2 worm cellular contexts compared by ENCODE assay signal in the genomic region with DNA sequence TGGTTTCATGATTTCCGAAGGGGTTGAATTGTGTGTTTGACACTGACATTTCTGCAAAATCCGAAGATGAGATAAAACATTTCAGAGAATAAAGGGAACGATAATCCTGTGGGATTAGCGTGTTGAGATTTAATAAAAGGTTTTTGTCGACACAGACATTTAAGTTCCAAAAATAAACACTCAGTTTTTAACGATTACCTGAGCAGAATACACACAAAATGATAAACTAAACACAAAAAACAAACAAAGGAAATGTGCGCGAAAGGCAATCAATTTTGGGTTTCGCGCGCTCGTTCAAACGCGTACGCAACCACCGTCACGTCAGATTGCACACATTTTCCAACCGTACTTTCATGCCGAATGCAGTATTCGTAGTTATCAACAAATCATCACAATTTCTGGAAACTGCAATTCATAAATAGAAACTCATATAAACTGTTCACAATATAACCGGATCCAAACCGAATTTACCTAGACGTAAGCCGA.
A peak's percentile ranks its signal among the peaks of the same experiment; 100 is the strongest.
TF ChIP-seq lines count a peak whose summit lies in the region.

A gene (minus strand): TSS at position 51 of the 486 bp plus-strand sequence.

TF ChIP-seq in whole organism, L1 larva, 84 proteins besides CTCF, POLR2A, EP300 and RAD21 (continued from another document):
- no peak for TF ChIP-seq efl-3 (GFP tag; optimal IDR thresholded peaks at IDR 0.05; lab: Kevin White, UChicago)
- TF ChIP-seq unc-98 (GFP tag; IDR thresholded peaks at IDR 0.05; lab: Robert Waterston, UW), result no peak
- TF ChIP-seq nhr-71 (tag; optimal IDR thresholded peaks at IDR 0.05; lab: Kevin White, UChicago), result no peak
- peak; percentile 4 for TF ChIP-seq unc-130 (tag; optimal IDR thresholded peaks at IDR 0.05; lab: Kevin White, UChicago)
- no peak for TF ChIP-seq grh-1 (GFP tag; IDR thresholded peaks at IDR 0.05; lab: Robert Waterston, UW)
- no peak for TF ChIP-seq pag-3 (tag; optimal IDR thresholded peaks at IDR 0.05; lab: Kevin White, UChicago; ENCODE audit: borderline replicate concordance, insufficient read depth)
- TF ChIP-seq nhr-76 (tag; optimal IDR thresholded peaks at IDR 0.05; lab: Kevin White, UChicago), result no peak
- no peak for TF ChIP-seq elt-3 (tag; optimal IDR thresholded peaks at IDR 0.05; lab: Kevin White, UChicago)
- no peak for TF ChIP-seq jun-1 (tag; optimal IDR thresholded peaks at IDR 0.05; lab: Kevin White, UChicago)
- no peak for TF ChIP-seq hlh-17 (GFP tag; optimal IDR thresholded peaks at IDR 0.05; lab: Kevin White, UChicago; ENCODE audit: borderline replicate concordance)
- no peak for TF ChIP-seq unc-86 (tag; optimal IDR thresholded peaks at IDR 0.05; lab: Kevin White, UChicago)
- no peak for TF ChIP-seq zip-4 (GFP tag; optimal IDR thresholded peaks at IDR 0.05; lab: Kevin White, UChicago)
- peak; percentile 52 for TF ChIP-seq skn-1 (tag; optimal IDR thresholded peaks at IDR 0.05; lab: Kevin White, UChicago)
- TF ChIP-seq zag-1 (tag; optimal IDR thresholded peaks at IDR 0.05; lab: Kevin White, UChicago), result no peak
- no peak for TF ChIP-seq unc-62 (GFP tag; optimal IDR thresholded peaks at IDR 0.05; lab: Kevin White, UChicago)
- TF ChIP-seq lin-35 (GFP tag; optimal IDR thresholded peaks at IDR 0.05; lab: Kevin White, UChicago), result peak; percentile 91 to 97
- peak; percentile 54 for TF ChIP-seq rnt-1 (tag; optimal IDR thresholded peaks at IDR 0.05; lab: Kevin White, UChicago)
- peak; percentile 56 for TF ChIP-seq nhr-47 (tag; optimal IDR thresholded peaks at IDR 0.05; lab: Kevin White, UChicago)
- no peak for TF ChIP-seq isw-1 (GFP tag; IDR thresholded peaks at IDR 0.05; lab: Robert Waterston, UW)
- TF ChIP-seq mep-1 (tag; optimal IDR thresholded peaks at IDR 0.05; lab: Kevin White, UChicago), result no peak
- TF ChIP-seq Y116A8C.19 (tag; optimal IDR thresholded peaks at IDR 0.05; lab: Kevin White, UChicago; ENCODE audit: borderline replicate concordance), result no peak
- no peak for TF ChIP-seq tlp-1 (tag; optimal IDR thresholded peaks at IDR 0.05; lab: Kevin White, UChicago)
- no peak for TF ChIP-seq lin-15B (tag; optimal IDR thresholded peaks at IDR 0.05; lab: Kevin White, UChicago)
- peak; percentile 57 to 95 for TF ChIP-seq lsy-2 (tag; optimal IDR thresholded peaks at IDR 0.05; lab: Kevin White, UChicago)
- no peak for TF ChIP-seq ceh-90 (tag; optimal IDR thresholded peaks at IDR 0.05; lab: Kevin White, UChicago)
- TF ChIP-seq nhr-77 (tag; optimal IDR thresholded peaks at IDR 0.05; lab: Kevin White, UChicago), result peak; percentile 41
- no peak for TF ChIP-seq C04F5.9 (tag; optimal IDR thresholded peaks at IDR 0.05; lab: Kevin White, UChicago)
- TF ChIP-seq dsc-1 (tag; optimal IDR thresholded peaks at IDR 0.05; lab: Kevin White, UChicago), result peak; percentile 22
- TF ChIP-seq nhr-20 (tag; optimal IDR thresholded peaks at IDR 0.05; lab: Kevin White, UChicago), result peak; percentile 44

TF ChIP-seq in whole organism, young adult, 124 proteins besides CTCF, POLR2A, EP300 and RAD21 (continued from another document):
- TF ChIP-seq C17E4.6 (GFP tag; IDR thresholded peaks at IDR 0.05; lab: Robert Waterston, UW) (peak; percentile 66; the same call in 1 of the 2 replicates), athp-1 (tag; optimal IDR thresholded peaks at IDR 0.05; lab: Kevin White, UChicago) (no peak), F22D6.2 (tag; optimal IDR thresholded peaks at IDR 0.05; lab: Kevin White, UChicago) (no peak), lag-1 (GFP tag; IDR thresholded peaks at IDR 0.05; lab: Robert Waterston, UW) (no peak), attf-3 (GFP tag; conservative IDR thresholded peaks at IDR 0.05; lab: Robert Waterston, UW) (no peak), nhr-120 (GFP tag; IDR thresholded peaks at IDR 0.05; lab: Robert Waterston, UW) (no peak), dox-1 (GFP tag; IDR thresholded peaks at IDR 0.05; lab: Robert Waterston, UW) (peak; percentile 84), Y53G8AR.9 (GFP tag; conservative IDR thresholded peaks at IDR 0.05; lab: Robert Waterston, UW) (0 out of 2 replicates have a peak, but pooled peaks have one; percentile 61), nfyb-1 (GFP tag; IDR thresholded peaks at IDR 0.05; lab: Robert Waterston, UW) (no peak), madf-6 (GFP tag; IDR thresholded peaks at IDR 0.05; lab: Robert Waterston, UW) (peak; percentile 92), F33H1.4 (GFP tag; IDR thresholded peaks at IDR 0.05; lab: Robert Waterston, UW) (peak; percentile 63), hsf-1 (GFP tag; IDR thresholded peaks at IDR 0.05; lab: Robert Waterston, UW) (peak; percentile 76), hlh-12 (tag; optimal IDR thresholded peaks at IDR 0.05; lab: Kevin White, UChicago) (no peak), nhr-179 (tag; optimal IDR thresholded peaks at IDR 0.05; lab: Kevin White, UChicago) (no peak), ceh-58 (GFP tag; IDR thresholded peaks at IDR 0.05; lab: Robert Waterston, UW) (no peak), ama-1 (optimal IDR thresholded peaks at IDR 0.05; lab: Kevin White, UChicago) (no peak), ama-1 (GFP tag; optimal IDR thresholded peaks at IDR 0.05; lab: Kevin White, UChicago) (no peak), ccch-3 (GFP tag; optimal IDR thresholded peaks at IDR 0.05; lab: Kevin White, UChicago) (no peak), madf-3 (GFP tag; IDR thresholded peaks at IDR 0.05; lab: Robert Waterston, UW) (peak; percentile 87), nfya-2 (GFP tag; IDR thresholded peaks at IDR 0.05; lab: Robert Waterston, UW) (no peak), ceh-79 (tag; optimal IDR thresholded peaks at IDR 0.05; lab: Kevin White, UChicago) (no peak), attf-5 (GFP tag; optimal IDR thresholded peaks at IDR 0.05; lab: Kevin White, UChicago) (no peak)
